Worm (Caenorhabditis elegans) whole organism, late embryonic: ENCODE data around the gene pitr-3.

Source experiments
- C08G9.2 ChIP-seq: sonication (generic microtip); optimal IDR thresholded peaks from 2 replicates; lab custom pipeline; 2016; ENCODE audit warnings: mild to moderate bottlenecking, missing genetic modification characterization, moderate library complexity, missing compliant biosample characterization
- T23F11.4 ChIP-seq: fragments of 200-800 bp; sonication (Bioruptor generic); optimal IDR thresholded peaks from 2 replicates; lab custom pipeline; 2018; ENCODE audit warnings: mild to moderate bottlenecking, missing genetic modification characterization, missing compliant biosample characterization
- Y22D7AL.16 ChIP-seq: sonication (generic microtip); optimal IDR thresholded peaks from 2 replicates; lab custom pipeline; 2016; ENCODE audit warnings: missing genetic modification characterization, missing compliant biosample characterization
- ahr-1 ChIP-seq: sonication (generic microtip); optimal IDR thresholded peaks from 2 replicates; lab custom pipeline; 2016; ENCODE audit warnings: missing genetic modification characterization, missing compliant biosample characterization
- ama-1 ChIP-seq: fragments of 150-350 bp; optimal IDR thresholded peaks from 2 replicates; lab custom pipeline; 2014
- ceh-22 ChIP-seq: sonication (generic microtip); optimal IDR thresholded peaks from 2 replicates; lab custom pipeline; 2017; ENCODE audit warnings: missing biosample characterization, missing genetic modification characterization
- ceh-30 ChIP-seq: fragments of 150-350 bp; optimal IDR thresholded peaks from 2 replicates; lab custom pipeline; 2014; ENCODE audit warnings: missing biosample characterization, missing genetic modification characterization
- ceh-34 ChIP-seq: sonication (generic microtip); optimal IDR thresholded peaks from 2 replicates; lab custom pipeline; 2016; ENCODE audit warnings: mild to moderate bottlenecking, missing genetic modification characterization, missing compliant biosample characterization
- ceh-48 ChIP-seq: sonication (generic microtip); optimal IDR thresholded peaks from 2 replicates; lab custom pipeline; 2016; ENCODE audit warnings: missing genetic modification characterization, inconsistent platforms, missing compliant biosample characterization
- ceh-6 ChIP-seq: fragments of 200-800 bp; sonication (Bioruptor generic); optimal IDR thresholded peaks from 2 replicates; lab custom pipeline; 2018; ENCODE audit warnings: mild to moderate bottlenecking, missing genetic modification characterization, missing compliant biosample characterization
- ceh-9 ChIP-seq: sonication (generic microtip); optimal IDR thresholded peaks from 2 replicates; lab custom pipeline; 2016; ENCODE audit warnings: mild to moderate bottlenecking, missing genetic modification characterization, inconsistent platforms, missing compliant biosample characterization
- dve-1 ChIP-seq: sonication (generic microtip); optimal IDR thresholded peaks from 2 replicates; lab custom pipeline; 2017; ENCODE audit warnings: antibody characterized with exemption, mild to moderate bottlenecking, missing genetic modification characterization, missing compliant biosample characterization
- elt-2 ChIP-seq: sonication (generic microtip); optimal IDR thresholded peaks from 2 replicates; lab custom pipeline; 2016; ENCODE audit warnings: missing genetic modification reagents, missing genetic modification characterization, missing compliant biosample characterization
- elt-4 ChIP-seq: sonication (generic microtip); optimal IDR thresholded peaks from 2 replicates; lab custom pipeline; 2016; ENCODE audit warnings: missing genetic modification characterization, missing compliant biosample characterization
- fax-1 ChIP-seq: sonication (generic microtip); optimal IDR thresholded peaks from 2 replicates; lab custom pipeline; 2016; ENCODE audit warnings: missing genotype, missing genetic modification characterization, missing compliant biosample characterization
- fkh-10 ChIP-seq: fragments of 150-350 bp; optimal IDR thresholded peaks from 2 replicates; lab custom pipeline; 2014; ENCODE audit warnings: missing biosample characterization, missing genetic modification reagents, missing genetic modification characterization
- fkh-6 ChIP-seq: sonication (generic microtip); optimal IDR thresholded peaks from 2 replicates; lab custom pipeline; 2016; ENCODE audit warnings: missing genetic modification characterization, missing compliant biosample characterization
- hlh-13 ChIP-seq: fragments of 200-800 bp; sonication (Bioruptor generic); optimal IDR thresholded peaks from 2 replicates; lab custom pipeline; 2018; ENCODE audit warnings: mild to moderate bottlenecking, missing genetic modification characterization, missing compliant biosample characterization
- hlh-15 ChIP-seq: sonication (generic microtip); optimal IDR thresholded peaks from 2 replicates; lab custom pipeline; 2016; ENCODE audit warnings: missing genetic modification characterization, missing compliant biosample characterization
- hlh-30 ChIP-seq: sonication (generic microtip); optimal IDR thresholded peaks from 2 replicates; lab custom pipeline; 2017; ENCODE audit warnings: antibody characterized with exemption, missing genetic modification characterization, missing compliant biosample characterization; ENCODE audit not compliant: insufficient read depth
- hlh-8 ChIP-seq: sonication (generic microtip); optimal IDR thresholded peaks from 2 replicates; lab custom pipeline; 2016; ENCODE audit warnings: missing genotype, missing genetic modification characterization, missing compliant biosample characterization
- lim-6 ChIP-seq: sonication (generic microtip); optimal IDR thresholded peaks from 2 replicates; lab custom pipeline; 2016; ENCODE audit warnings: missing genetic modification characterization, missing compliant biosample characterization
- lin-11 ChIP-seq: fragments of 200-800 bp; sonication (Bioruptor generic); optimal IDR thresholded peaks from 2 replicates; lab custom pipeline; 2018; ENCODE audit warnings: mild to moderate bottlenecking, missing genetic modification characterization, missing compliant biosample characterization
- madf-2 ChIP-seq: sonication (generic microtip); optimal IDR thresholded peaks from 2 replicates; lab custom pipeline; 2017; ENCODE audit warnings: missing genetic modification characterization, missing compliant biosample characterization
- mec-3 ChIP-seq: sonication (generic microtip); optimal IDR thresholded peaks from 2 replicates; lab custom pipeline; 2016; ENCODE audit warnings: borderline replicate concordance, missing genetic modification characterization, missing compliant biosample characterization
- nfya-1 ChIP-seq: sonication (generic microtip); optimal IDR thresholded peaks from 2 replicates; lab custom pipeline; 2017; ENCODE audit warnings: missing genetic modification characterization, mild to moderate bottlenecking, missing compliant biosample characterization, antibody characterized with exemption, moderate library complexity
- pag-3 ChIP-seq: sonication (generic microtip); optimal IDR thresholded peaks from 2 replicates; lab custom pipeline; 2016; ENCODE audit warnings: missing compliant biosample characterization, missing genetic modification characterization, borderline replicate concordance
- pat-9 ChIP-seq: fragments of 200-800 bp; sonication (Bioruptor generic); optimal IDR thresholded peaks from 2 replicates; lab custom pipeline; 2018; ENCODE audit warnings: mild to moderate bottlenecking, missing genetic modification characterization, moderate library complexity, missing compliant biosample characterization
- pha-4 ChIP-seq: fragments of 150-350 bp; optimal IDR thresholded peaks from 2 replicates; lab custom pipeline; 2018; ENCODE audit warnings: missing biosample characterization, missing genetic modification reagents, missing genetic modification characterization
- pros-1 ChIP-seq: fragments of 150-350 bp; optimal IDR thresholded peaks from 2 replicates; lab custom pipeline; 2014; ENCODE audit warnings: missing biosample characterization, missing genetic modification reagents, missing genetic modification characterization
- sdc-2 ChIP-seq: sonication (generic microtip); optimal IDR thresholded peaks from 2 replicates; lab custom pipeline; 2016; ENCODE audit warnings: missing genotype, missing genetic modification characterization, missing compliant biosample characterization
- sox-4 ChIP-seq: sonication (generic microtip); optimal IDR thresholded peaks from 2 replicates; lab custom pipeline; 2017; ENCODE audit warnings: mild to moderate bottlenecking, missing genetic modification characterization, inconsistent platforms, missing compliant biosample characterization
- syd-9 ChIP-seq: sonication (generic microtip); optimal IDR thresholded peaks from 2 replicates; lab custom pipeline; 2016; ENCODE audit warnings: mild to moderate bottlenecking, missing genetic modification characterization, moderate library complexity, missing compliant biosample characterization
- unc-3 ChIP-seq, 2 experiments: fragments of 200-800 bp in 1 of 2; sonication (Bioruptor generic) in 1 of 2; sonication (generic microtip) in 1 of 2; conservative IDR thresholded peaks in 1 of 2; optimal IDR thresholded peaks in 1 of 2; 2 replicates each; pipeline versions ENCODE4 v1.3.6 to Lab custom; 2016 to 2022; ENCODE audit warnings: missing compliant biosample characterization in 2 of 2, missing genetic modification characterization in 2 of 2, missing genetic modification reagents in 1 of 2
- unc-42 ChIP-seq: sonication (generic microtip); optimal IDR thresholded peaks from 2 replicates; lab custom pipeline; 2016; ENCODE audit warnings: missing genotype, missing genetic modification characterization, missing compliant biosample characterization
- unc-55 ChIP-seq: sonication (generic microtip); optimal IDR thresholded peaks from 2 replicates; lab custom pipeline; 2017; ENCODE audit warnings: missing biosample characterization, missing genetic modification reagents, missing genetic modification characterization

The pitr-3 gene

ce11 chrV:9157597-9157996 is 16.4 kb upstream of the pitr-3 start:
- TF ChIP-seq unc-42 (peak; percentile 93), lin-11 (no peak), hlh-8 (tag; lab: Kevin White, UChicago) (no peak), T23F11.4 (GFP tag; lab: Kevin White, UChicago) (no peak)

- TF ChIP-seq fax-1 (tag; lab: Kevin White, UChicago) (no peak), ceh-48 (no peak), elt-4 (no peak), Y22D7AL.16 (tag; lab: Kevin White, UChicago) (no peak), syd-9 (no peak), pag-3 (tag; lab: Kevin White, UChicago) (no peak), ceh-6 (no peak), unc-3 (GFP tag; conservative IDR thresholded peaks at IDR 0.05; lab: Robert Waterston, UW) (no peak), unc-3 (tag; optimal IDR thresholded peaks at IDR 0.05; lab: Kevin White, UChicago) (no peak), ceh-30 (tag; lab: Kevin White, UChicago) (no peak), ama-1 (lab: Kevin White, UChicago) (no peak), unc-55 (GFP tag; lab: Kevin White, UChicago) (no peak), fkh-6 (tag; lab: Kevin White, UChicago) (no peak), hlh-8 (tag; lab: Kevin White, UChicago) (no peak), hlh-15 (tag; lab: Kevin White, UChicago) (no peak), nfya-1 (tag; lab: Kevin White, UChicago) (no peak), fkh-10 (GFP tag; lab: Kevin White, UChicago) (no peak), pha-4 (no peak)
These were observed 15.5 kb upstream of the pitr-3 start, which contains the start of gene B0222.15 for ce11 chrV:9156679-9157078. Gene B0222.15 (minus strand): TSS chrV:9156779.

- TF ChIP-seq C08G9.2 (tag; lab: Kevin White, UChicago): no peak
- TF ChIP-seq fkh-6 (tag; lab: Kevin White, UChicago): no peak
- no peak for TF ChIP-seq pros-1 (tag; lab: Kevin White, UChicago)
- no peak for TF ChIP-seq madf-2
- no peak for TF ChIP-seq hlh-13 (GFP tag; lab: Kevin White, UChicago)
- no peak for TF ChIP-seq unc-42
- TF ChIP-seq fax-1 (tag; lab: Kevin White, UChicago): no peak
- no peak for TF ChIP-seq pat-9 (tag; lab: Kevin White, UChicago)
- no peak for TF ChIP-seq nfya-1 (tag; lab: Kevin White, UChicago)
- no peak for TF ChIP-seq sdc-2 (tag; lab: Kevin White, UChicago)
These were observed 14.4 kb upstream of the pitr-3 start for ce11 chrV:9155616-9156015.

ce11 chrV:9154772-9155171 is 13.6 kb upstream of the pitr-3 start, which contains the start of gene B0222.5:
Gene B0222.5 (minus strand): TSS chrV:9154872.
- TF ChIP-seq lim-6 (tag; lab: Kevin White, UChicago) (no peak), ceh-9 (tag; lab: Kevin White, UChicago) (no peak)

ce11 chrV:9152339-9152738 is 11.1 kb upstream of the pitr-3 start:
- TF ChIP-seq hlh-30 (no peak), ceh-22 (tag; lab: Kevin White, UChicago) (no peak), hlh-8 (tag; lab: Kevin White, UChicago) (no peak), ceh-6 (no peak), pag-3 (tag; lab: Kevin White, UChicago) (no peak), sdc-2 (tag; lab: Kevin White, UChicago) (no peak), elt-4 (no peak), dve-1 (tag; lab: Kevin White, UChicago) (no peak), ceh-34 (no peak), mec-3 (tag; lab: Kevin White, UChicago) (no peak), ahr-1 (tag; lab: Kevin White, UChicago) (no peak), pat-9 (tag; lab: Kevin White, UChicago) (no peak), elt-2 (no peak), unc-3 (GFP tag; conservative IDR thresholded peaks at IDR 0.05; lab: Robert Waterston, UW) (no peak), unc-3 (tag; optimal IDR thresholded peaks at IDR 0.05; lab: Kevin White, UChicago) (no peak), sox-4 (tag; lab: Kevin White, UChicago) (no peak), pros-1 (tag; lab: Kevin White, UChicago) (no peak), ceh-30 (tag; lab: Kevin White, UChicago) (no peak)
